Worm (Caenorhabditis elegans) whole organism, young adult: ENCODE data around the gene K11H3.8.

Experiments used
- B0019.2 ChIP-seq: fragments of 200-800 bp; sonication (Bioruptor generic); conservative IDR thresholded peaks from 2 replicates; pipeline ENCODE4 v1.3.6; 2022; ENCODE audit warnings: missing genetic modification reagents, missing genetic modification characterization, missing compliant biosample characterization
- B0035.1 ChIP-seq: sonication (generic microtip); optimal IDR thresholded peaks from 2 replicates; lab custom pipeline; 2016; ENCODE audit warnings: missing genetic modification characterization, mild to moderate bottlenecking, missing compliant biosample characterization, missing genotype, missing genetic modification reagents
- B0336.3 ChIP-seq: fragments of 200-800 bp; sonication (Bioruptor generic); IDR thresholded peaks from 2 replicates; pipeline ENCODE4 v1.3.6; 2022; ENCODE audit warnings: missing genetic modification characterization, missing compliant biosample characterization
- F10E7.11 ChIP-seq: sonication (generic microtip); optimal IDR thresholded peaks from 2 replicates; lab custom pipeline; 2017; ENCODE audit warnings: mild to moderate bottlenecking, missing genetic modification characterization, moderate library complexity, missing compliant biosample characterization
- F23B12.7 ChIP-seq: sonication (generic microtip); optimal IDR thresholded peaks from 2 replicates; lab custom pipeline; 2017; ENCODE audit warnings: missing genetic modification characterization, mild to moderate bottlenecking, missing compliant biosample characterization, antibody characterized with exemption, moderate library complexity; ENCODE audit not compliant: insufficient read depth
- K11D2.4 ChIP-seq: fragments of 200-800 bp; sonication (Bioruptor generic); IDR thresholded peaks from 2 replicates; pipeline ENCODE4 v1.3.6; 2022; ENCODE audit warnings: missing genetic modification reagents, missing genetic modification characterization, missing compliant biosample characterization
- T07F8.4 ChIP-seq: sonication (generic microtip); optimal IDR thresholded peaks from 2 replicates; lab custom pipeline; 2016; ENCODE audit warnings: mild to moderate bottlenecking, missing genetic modification characterization, moderate library complexity, missing compliant biosample characterization
- Y56A3A.18 ChIP-seq: fragments of 200-800 bp; sonication (Bioruptor generic); IDR thresholded peaks from 2 replicates; pipeline ENCODE4 v1.3.6; 2022; ENCODE audit warnings: missing genetic modification reagents, missing genetic modification characterization, missing compliant biosample characterization
- aptf-3 ChIP-seq: fragments of 200-800 bp; sonication (Bioruptor generic); IDR thresholded peaks from 2 replicates; pipeline ENCODE4 v1.3.6; 2022; ENCODE audit warnings: missing genetic modification characterization, missing compliant biosample characterization
- bed-2 ChIP-seq: fragments of 200-800 bp; sonication (Bioruptor generic); IDR thresholded peaks from 2 replicates; pipeline ENCODE4 v1.3.6; 2022; ENCODE audit warnings: missing genetic modification reagents, missing genetic modification characterization, missing compliant biosample characterization
- cebp-1 ChIP-seq, 2 experiments: fragments of 200-800 bp in 1 of 2; sonication (Bioruptor generic) in 1 of 2; sonication (generic microtip) in 1 of 2; IDR thresholded peaks in 1 of 2; optimal IDR thresholded peaks in 1 of 2; 2 replicates each; pipeline versions ENCODE4 v1.3.6 to Lab custom; 2017 to 2022; ENCODE audit warnings: missing compliant biosample characterization in 2 of 2, missing genetic modification characterization in 2 of 2, mild to moderate bottlenecking in 1 of 2, missing genetic modification reagents in 1 of 2, moderate library complexity in 1 of 2
- ceh-100 ChIP-seq: fragments of 200-800 bp; sonication (Bioruptor generic); IDR thresholded peaks from 2 replicates; pipeline ENCODE4 v1.3.6; 2022; ENCODE audit warnings: missing genetic modification reagents, missing genetic modification characterization, missing compliant biosample characterization
- ceh-27 ChIP-seq: fragments of 200-800 bp; sonication (Bioruptor generic); optimal IDR thresholded peaks from 2 replicates; lab custom pipeline; 2018; ENCODE audit warnings: mild to moderate bottlenecking, missing genetic modification characterization, moderate library complexity, missing compliant biosample characterization
- ceh-40 ChIP-seq: fragments of 200-800 bp; sonication (Bioruptor generic); IDR thresholded peaks from 2 replicates; pipeline ENCODE4 v1.3.6; 2022; ENCODE audit warnings: missing genetic modification characterization, missing compliant biosample characterization
- ceh-79 ChIP-seq: sonication (generic microtip); optimal IDR thresholded peaks from 2 replicates; lab custom pipeline; 2017; ENCODE audit warnings: mild to moderate bottlenecking, missing genetic modification characterization, missing compliant biosample characterization
- ceh-91 ChIP-seq: fragments of 200-800 bp; sonication (Bioruptor generic); IDR thresholded peaks from 2 replicates; pipeline ENCODE4 v1.3.6; 2022; ENCODE audit warnings: missing genetic modification reagents, missing genetic modification characterization, missing compliant biosample characterization
- chd-7 ChIP-seq: sonication (generic microtip); optimal IDR thresholded peaks from 2 replicates; lab custom pipeline; 2016; ENCODE audit warnings: mild to moderate bottlenecking, missing genetic modification characterization, moderate library complexity, missing compliant biosample characterization
- die-1 ChIP-seq: sonication (generic microtip); optimal IDR thresholded peaks from 2 replicates; lab custom pipeline; 2016; ENCODE audit warnings: missing genotype, mild to moderate bottlenecking, missing genetic modification characterization, missing compliant biosample characterization
- dpl-1 ChIP-seq: fragments of 150-350 bp; optimal IDR thresholded peaks from 2 replicates; lab custom pipeline; 2014; ENCODE audit warnings: missing biosample characterization, missing genetic modification reagents, missing genetic modification characterization
- hrde-1 ChIP-seq: sonication (generic microtip); optimal IDR thresholded peaks from 2 replicates; lab custom pipeline; 2016; ENCODE audit warnings: missing genetic modification characterization, mild to moderate bottlenecking, missing compliant biosample characterization, moderate library complexity, missing genotype, missing genetic modification reagents, borderline replicate concordance
- let-607 ChIP-seq, 2 experiments: fragments of 200-800 bp in 1 of 2; sonication (Bioruptor generic) in 1 of 2; sonication (generic microtip) in 1 of 2; optimal IDR thresholded peaks; 2 replicates each; lab custom pipeline; 2016 to 2018; ENCODE audit warnings: mild to moderate bottlenecking in 2 of 2, missing compliant biosample characterization in 2 of 2, missing genetic modification characterization in 2 of 2, moderate library complexity in 2 of 2, missing genotype in 1 of 2
- lin-26 ChIP-seq: fragments of 200-800 bp; sonication (Bioruptor generic); IDR thresholded peaks from 2 replicates; pipeline ENCODE4 v1.3.6; 2022; ENCODE audit warnings: missing genetic modification reagents, missing genetic modification characterization, missing compliant biosample characterization
- lin-35 ChIP-seq, 3 experiments: fragments of 150-350 bp in 2 of 3; sonication (generic microtip) in 1 of 3; optimal IDR thresholded peaks; 2 replicates each; lab custom pipeline; 2014 to 2018; ENCODE audit warnings: missing biosample characterization in 3 of 3, missing genetic modification characterization in 3 of 3, missing genetic modification reagents in 3 of 3
- lir-1 ChIP-seq: fragments of 200-800 bp; sonication (Bioruptor generic); conservative IDR thresholded peaks from 2 replicates; pipeline ENCODE4 v1.3.6; 2022; ENCODE audit warnings: missing genetic modification reagents, missing genetic modification characterization, missing compliant biosample characterization
- lsl-1 ChIP-seq: fragments of 200-800 bp; sonication (Bioruptor generic); optimal IDR thresholded peaks from 2 replicates; lab custom pipeline; 2018; ENCODE audit warnings: mild to moderate bottlenecking, missing genetic modification characterization, moderate library complexity, missing compliant biosample characterization
- madf-10 ChIP-seq: sonication (generic microtip); optimal IDR thresholded peaks from 2 replicates; lab custom pipeline; 2016; ENCODE audit warnings: mild to moderate bottlenecking, missing genetic modification characterization, missing compliant biosample characterization
- madf-8 ChIP-seq: fragments of 200-800 bp; sonication (Bioruptor generic); conservative IDR thresholded peaks from 2 replicates; pipeline ENCODE4 v1.3.6; 2022; ENCODE audit warnings: missing genetic modification reagents, missing genetic modification characterization, missing compliant biosample characterization
- mel-28 ChIP-seq: sonication (generic microtip); optimal IDR thresholded peaks from 2 replicates; lab custom pipeline; 2016; ENCODE audit warnings: borderline replicate concordance, mild to moderate bottlenecking, missing genetic modification characterization, missing compliant biosample characterization
- mes-4 ChIP-seq: sonication (generic microtip); optimal IDR thresholded peaks from 2 replicates; lab custom pipeline; 2016; ENCODE audit warnings: missing genotype, missing genetic modification characterization, missing compliant biosample characterization
- nfya-2 ChIP-seq: fragments of 200-800 bp; sonication (Bioruptor generic); IDR thresholded peaks from 2 replicates; pipeline ENCODE4 v1.3.6; 2022; ENCODE audit warnings: missing genetic modification reagents, missing genetic modification characterization, missing compliant biosample characterization
- nhr-179 ChIP-seq: sonication (generic microtip); optimal IDR thresholded peaks from 2 replicates; lab custom pipeline; 2016; ENCODE audit warnings: mild to moderate bottlenecking, missing genetic modification characterization, missing compliant biosample characterization
- nhr-80 ChIP-seq: sonication (generic microtip); optimal IDR thresholded peaks from 2 replicates; lab custom pipeline; 2016; ENCODE audit warnings: missing genetic modification characterization, missing compliant biosample characterization
- rec-8 ChIP-seq, 2 experiments: sonication (generic microtip); optimal IDR thresholded peaks; 2 replicates each; lab custom pipeline; 2016; ENCODE audit warnings: mild to moderate bottlenecking in 2 of 2, missing genetic modification characterization in 2 of 2, missing genetic modification reagents in 2 of 2, missing genotype in 2 of 2, missing biosample characterization in 1 of 2, missing compliant biosample characterization in 1 of 2, moderate library complexity in 1 of 2
- snpc-1.1 ChIP-seq: sonication (generic microtip); optimal IDR thresholded peaks from 2 replicates; lab custom pipeline; 2017; ENCODE audit warnings: missing genetic modification characterization, mild to moderate bottlenecking, missing compliant biosample characterization, antibody characterized with exemption, moderate library complexity, missing genotype, missing genetic modification reagents; ENCODE audit not compliant: insufficient read depth
- snpc-3.4 ChIP-seq: sonication (generic microtip); optimal IDR thresholded peaks from 2 replicates; lab custom pipeline; 2017; ENCODE audit warnings: missing genetic modification characterization, mild to moderate bottlenecking, missing compliant biosample characterization, antibody characterized with exemption, moderate library complexity, missing genotype, missing genetic modification reagents
- sptf-2 ChIP-seq: fragments of 200-800 bp; sonication (Bioruptor generic); optimal IDR thresholded peaks from 2 replicates; lab custom pipeline; 2018; ENCODE audit warnings: mild to moderate bottlenecking, missing genetic modification characterization, missing compliant biosample characterization
- tbp1 ChIP-seq: fragments of 200-800 bp; sonication (Bioruptor generic); optimal IDR thresholded peaks from 2 replicates; lab custom pipeline; 2018; ENCODE audit warnings: mild to moderate bottlenecking, missing genetic modification characterization, missing compliant biosample characterization
- tlf-1 ChIP-seq: fragments of 200-800 bp; sonication (Bioruptor generic); optimal IDR thresholded peaks from 2 replicates; lab custom pipeline; 2018; ENCODE audit warnings: mild to moderate bottlenecking, missing genetic modification characterization, missing compliant biosample characterization
- unc-130 ChIP-seq: sonication (generic microtip); optimal IDR thresholded peaks from 2 replicates; lab custom pipeline; 2016; ENCODE audit warnings: missing genetic modification reagents, missing genetic modification characterization, missing compliant biosample characterization
- xnd-1 ChIP-seq: sonication (generic microtip); optimal IDR thresholded peaks from 2 replicates; lab custom pipeline; 2016; ENCODE audit warnings: missing genotype, missing genetic modification reagents, missing genetic modification characterization, missing compliant biosample characterization
- zfh-2 ChIP-seq: fragments of 200-800 bp; sonication (Bioruptor generic); conservative IDR thresholded peaks from 2 replicates; pipeline ENCODE4 v1.3.6; 2022; ENCODE audit warnings: missing genetic modification reagents, missing genetic modification characterization, missing compliant biosample characterization
- ztf-18 ChIP-seq: sonication (generic microtip); optimal IDR thresholded peaks from 2 replicates; lab custom pipeline; 2016; ENCODE audit warnings: missing genotype, mild to moderate bottlenecking, missing genetic modification characterization, missing compliant biosample characterization
- ztf-25 ChIP-seq: fragments of 200-800 bp; sonication (Bioruptor generic); IDR thresholded peaks from 2 replicates; pipeline ENCODE4 v1.3.6; 2022; ENCODE audit warnings: missing genetic modification reagents, missing genetic modification characterization, missing compliant biosample characterization
- ztf-28 ChIP-seq: fragments of 200-800 bp; sonication (Bioruptor generic); IDR thresholded peaks from 2 replicates; pipeline ENCODE4 v1.3.6; 2022; ENCODE audit warnings: missing genetic modification reagents, missing genetic modification characterization, missing compliant biosample characterization
- ztf-3 ChIP-seq: fragments of 200-800 bp; sonication (Bioruptor generic); optimal IDR thresholded peaks from 2 replicates; lab custom pipeline; 2018; ENCODE audit warnings: mild to moderate bottlenecking, missing genetic modification characterization, missing compliant biosample characterization
- ztf-6 ChIP-seq: fragments of 200-800 bp; sonication (Bioruptor generic); IDR thresholded peaks from 2 replicates; pipeline ENCODE4 v1.3.6; 2022; ENCODE audit warnings: missing genetic modification reagents, missing genetic modification characterization, missing compliant biosample characterization

The K11H3.8 gene

ce11 chrIII:9867780-9868503 is 33.0 kb downstream of the K11H3.8 start, which contains the start of gene dhhc-4 (continued):
- TF ChIP-seq T07F8.4 (tag; lab: Kevin White, UChicago), result peak; percentile 9
- no peak for TF ChIP-seq ztf-3
- no peak for TF ChIP-seq nfya-2 (GFP tag; lab: Robert Waterston, UW)
- TF ChIP-seq unc-130 (GFP tag; lab: Kevin White, UChicago), result peak; percentile 83
- TF ChIP-seq snpc-3.4 (tag; lab: Kevin White, UChicago), result no peak
- no peak for TF ChIP-seq B0019.2 (GFP tag; lab: Robert Waterston, UW)
- TF ChIP-seq die-1 (tag; lab: Kevin White, UChicago), result no peak
- TF ChIP-seq K11D2.4 (GFP tag; lab: Robert Waterston, UW), result peak; percentile 58; the same call in 1 of the 2 replicates
- no peak for TF ChIP-seq ztf-25
- no peak for TF ChIP-seq ztf-6 (GFP tag; lab: Robert Waterston, UW)
- TF ChIP-seq ztf-28 (GFP tag; lab: Robert Waterston, UW), result no peak
- TF ChIP-seq ceh-91 (GFP tag; lab: Robert Waterston, UW), result no peak
- TF ChIP-seq lin-26, result no peak
- TF ChIP-seq nhr-80 (tag; lab: Kevin White, UChicago), result no peak
- peak; percentile 37; the same call in 1 of the 2 replicates for TF ChIP-seq madf-8 (GFP tag; lab: Robert Waterston, UW)
- no peak for TF ChIP-seq chd-7 (tag; lab: Kevin White, UChicago)
- TF ChIP-seq ceh-27 (GFP tag; lab: Kevin White, UChicago), result peak; percentile 82
- peak; percentile 44 for TF ChIP-seq tlf-1 (GFP tag; lab: Kevin White, UChicago)
- TF ChIP-seq B0336.3 (GFP tag; lab: Robert Waterston, UW), result no peak
- TF ChIP-seq lir-1 (GFP tag; lab: Robert Waterston, UW), result peak; percentile 50
- TF ChIP-seq ztf-18 (tag; lab: Kevin White, UChicago), result no peak
- peak in 1 of 2 experiments; percentile 71 for TF ChIP-seq let-607 (tag; optimal IDR thresholded peaks at IDR 0.05; lab: Kevin White, UChicago)
- no peak for TF ChIP-seq ceh-40
- no peak for TF ChIP-seq tbp1 (GFP tag; lab: Kevin White, UChicago)
- peak; percentile 62 for TF ChIP-seq madf-10
- no peak for TF ChIP-seq nhr-179 (tag; lab: Kevin White, UChicago)
- TF ChIP-seq mel-28 (tag; lab: Kevin White, UChicago), result no peak
- peak in 1 of 3 experiments; percentile 89 for TF ChIP-seq lin-35 (GFP tag; optimal IDR thresholded peaks at IDR 0.05; lab: Kevin White, UChicago)
- no peak for TF ChIP-seq ceh-79
- peak; percentile 59 for TF ChIP-seq dpl-1 (GFP tag; lab: Kevin White, UChicago)
- TF ChIP-seq ceh-100 (GFP tag; lab: Robert Waterston, UW), result peak; percentile 33; the same call in 1 of the 2 replicates
- no peak for TF ChIP-seq mes-4
- TF ChIP-seq aptf-3 (GFP tag; lab: Robert Waterston, UW), result no peak
- TF ChIP-seq lsl-1 (GFP tag; lab: Kevin White, UChicago), result peak; percentile 45
- TF ChIP-seq snpc-1.1 (tag; lab: Kevin White, UChicago), result no peak
- no peak for TF ChIP-seq B0035.1 (tag; lab: Kevin White, UChicago)
- peak in 1 of 2 experiments; percentile 56 for TF ChIP-seq rec-8 (tag; optimal IDR thresholded peaks at IDR 0.05; lab: Kevin White, UChicago)
- no peak for TF ChIP-seq F23B12.7
- TF ChIP-seq Y56A3A.18 (GFP tag; lab: Robert Waterston, UW), result no peak
- no peak for TF ChIP-seq cebp-1 (GFP tag; IDR thresholded peaks at IDR 0.05; lab: Robert Waterston, UW)
- no peak for TF ChIP-seq cebp-1 (tag; optimal IDR thresholded peaks at IDR 0.05; lab: Kevin White, UChicago)
- TF ChIP-seq sptf-2, result no peak
- peak; percentile 45; the same call in 1 of the 2 replicates for TF ChIP-seq bed-2 (GFP tag; lab: Robert Waterston, UW)
- TF ChIP-seq F10E7.11 (tag; lab: Kevin White, UChicago), result no peak
- no peak for TF ChIP-seq hrde-1 (tag; lab: Kevin White, UChicago)
- no peak for TF ChIP-seq zfh-2
- TF ChIP-seq xnd-1, result peak; percentile 43
